Worm (Caenorhabditis elegans) whole organism, mixed stage, embryonic: Measurements from ENCODE around the gene Y54G2A.7.

Experiments used
- M03D4.4 ChIP-seq: sonication (generic microtip); optimal IDR thresholded peaks from 2 replicates; lab custom pipeline; 2017; ENCODE audit warnings: mild to moderate bottlenecking, missing genetic modification characterization, missing compliant biosample characterization
- blmp-1 ChIP-seq: fragments of 150-350 bp; optimal IDR thresholded peaks from 2 replicates; lab custom pipeline; 2014; ENCODE audit warnings: missing biosample characterization, missing genetic modification characterization
- ceh-39 ChIP-seq: fragments of 150-350 bp; optimal IDR thresholded peaks from 2 replicates; lab custom pipeline; 2014; ENCODE audit warnings: missing biosample characterization, missing genetic modification characterization
- ceh-43 ChIP-seq: fragments of 200-800 bp; sonication (Bioruptor generic); optimal IDR thresholded peaks from 2 replicates; lab custom pipeline; 2018; ENCODE audit warnings: mild to moderate bottlenecking, missing genetic modification characterization, moderate library complexity, missing compliant biosample characterization
- ceh-83 ChIP-seq: fragments of 200-800 bp; sonication (Bioruptor generic); optimal IDR thresholded peaks from 2 replicates; lab custom pipeline; 2018; ENCODE audit warnings: mild to moderate bottlenecking, missing genetic modification characterization, missing compliant biosample characterization
- ces-1 ChIP-seq: fragments of 150-350 bp; optimal IDR thresholded peaks from 2 replicates; lab custom pipeline; 2014; ENCODE audit warnings: missing biosample characterization, missing genetic modification reagents, missing genetic modification characterization
- cnd-1 ChIP-seq: fragments of 200-800 bp; sonication (Bioruptor generic); optimal IDR thresholded peaks from 2 replicates; lab custom pipeline; 2018; ENCODE audit warnings: mild to moderate bottlenecking, missing genetic modification characterization, missing compliant biosample characterization
- elt-3 ChIP-seq: fragments of 150-350 bp; optimal IDR thresholded peaks from 2 replicates; lab custom pipeline; 2014; ENCODE audit warnings: missing biosample characterization, missing genetic modification characterization
- flh-1 ChIP-seq: fragments of 200-800 bp; sonication (Bioruptor generic); optimal IDR thresholded peaks from 2 replicates; lab custom pipeline; 2018; ENCODE audit warnings: mild to moderate bottlenecking, missing genetic modification characterization, moderate library complexity, missing compliant biosample characterization
- ham-2 ChIP-seq: fragments of 200-800 bp; sonication (Bioruptor generic); optimal IDR thresholded peaks from 2 replicates; lab custom pipeline; 2018; ENCODE audit warnings: mild to moderate bottlenecking, missing genetic modification characterization, missing compliant biosample characterization
- lin-13 ChIP-seq: fragments of 150-350 bp; optimal IDR thresholded peaks from 2 replicates; lab custom pipeline; 2014; ENCODE audit warnings: missing biosample characterization, missing genetic modification characterization
- lsy-2 ChIP-seq: fragments of 150-350 bp; optimal IDR thresholded peaks from 2 replicates; lab custom pipeline; 2014; ENCODE audit warnings: missing biosample characterization, missing genetic modification characterization
- mab-5 ChIP-seq: fragments of 150-350 bp; optimal IDR thresholded peaks from 2 replicates; lab custom pipeline; 2014; ENCODE audit warnings: missing biosample characterization, missing genetic modification characterization
- mep-1 ChIP-seq: fragments of 150-350 bp; optimal IDR thresholded peaks from 2 replicates; lab custom pipeline; 2017; ENCODE audit warnings: missing biosample characterization, missing genetic modification reagents, missing genetic modification characterization, inconsistent platforms
- mls-2 ChIP-seq: sonication (generic microtip); optimal IDR thresholded peaks from 2 replicates; lab custom pipeline; 2016; ENCODE audit warnings: mild to moderate bottlenecking, missing genetic modification characterization, moderate library complexity, missing compliant biosample characterization
- nhr-28 ChIP-seq: fragments of 150-350 bp; optimal IDR thresholded peaks from 2 replicates; lab custom pipeline; 2014; ENCODE audit warnings: missing biosample characterization, missing genetic modification characterization
- nhr-76 ChIP-seq: sonication (generic microtip); optimal IDR thresholded peaks from 2 replicates; lab custom pipeline; 2017; ENCODE audit warnings: missing biosample characterization, missing genetic modification characterization
- pha-4 ChIP-seq: fragments of 150-350 bp; optimal IDR thresholded peaks from 2 replicates; lab custom pipeline; 2018; ENCODE audit warnings: missing biosample characterization, missing genetic modification reagents, missing genetic modification characterization
- sem-2 ChIP-seq: fragments of 200-800 bp; sonication (Bioruptor generic); optimal IDR thresholded peaks from 2 replicates; lab custom pipeline; 2018; ENCODE audit warnings: mild to moderate bottlenecking, missing genetic modification characterization, missing compliant biosample characterization
- snpc-4 ChIP-seq: fragments of 150-350 bp; optimal IDR thresholded peaks from 2 replicates; lab custom pipeline; 2014; ENCODE audit warnings: missing biosample characterization, missing genetic modification characterization
- sptf-1 ChIP-seq: sonication (generic microtip); optimal IDR thresholded peaks from 2 replicates; lab custom pipeline; 2017; ENCODE audit warnings: mild to moderate bottlenecking, missing genetic modification characterization, moderate library complexity, missing compliant biosample characterization
- tbx-8 ChIP-seq: fragments of 200-800 bp; sonication (Bioruptor generic); optimal IDR thresholded peaks from 2 replicates; lab custom pipeline; 2018; ENCODE audit warnings: mild to moderate bottlenecking, missing genetic modification characterization, moderate library complexity, missing compliant biosample characterization
- unc-120 ChIP-seq: sonication (generic microtip); optimal IDR thresholded peaks from 2 replicates; lab custom pipeline; 2017; ENCODE audit warnings: missing genetic modification characterization, missing compliant biosample characterization; ENCODE audit not compliant: poor library complexity, severe bottlenecking
- unc-39 ChIP-seq: fragments of 150-350 bp; optimal IDR thresholded peaks from 2 replicates; lab custom pipeline; 2014; ENCODE audit warnings: missing biosample characterization, missing genetic modification characterization
- unc-62 ChIP-seq: fragments of 150-350 bp; optimal IDR thresholded peaks from 2 replicates; lab custom pipeline; 2014; ENCODE audit warnings: missing biosample characterization, missing genetic modification reagents, missing genetic modification characterization
- zip-8 ChIP-seq: fragments of 150-350 bp; optimal IDR thresholded peaks from 2 replicates; lab custom pipeline; 2014; ENCODE audit warnings: missing biosample characterization, missing genetic modification characterization
- ztf-11 ChIP-seq: fragments of 150-350 bp; optimal IDR thresholded peaks from 2 replicates; lab custom pipeline; 2014; ENCODE audit warnings: missing biosample characterization, missing genetic modification characterization

The Y54G2A.7 gene

DNA sequence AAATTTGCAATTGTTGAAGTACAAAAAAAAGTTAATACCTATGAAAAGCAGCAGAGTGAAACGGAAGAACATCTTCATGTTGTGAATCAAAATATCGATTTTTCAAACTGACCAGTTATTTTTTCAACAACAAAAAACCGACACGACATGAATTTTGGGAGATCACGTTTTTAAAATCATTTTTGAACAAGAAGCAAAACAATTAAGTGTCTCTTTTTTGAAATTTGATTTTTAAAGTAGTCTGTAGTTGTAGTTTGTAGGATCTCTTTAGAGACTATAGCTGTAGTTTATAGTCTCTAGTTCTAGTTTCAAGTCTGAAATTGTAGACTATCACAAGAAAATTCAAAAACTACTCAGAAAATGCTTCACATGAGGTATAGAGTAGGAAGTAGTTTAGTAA, 5.5 kb downstream of the Y54G2A.7 start, which contains the start of gene Y54G2A.15:
Y54G2A.15 (minus strand) TSS at position 101 of the 400 bp plus-strand sequence.
- TF ChIP-seq cnd-1 (tag; lab: Kevin White, UChicago) (no peak), blmp-1 (tag; lab: Kevin White, UChicago) (no peak), unc-39 (tag; lab: Kevin White, UChicago) (no peak), pha-4 (tag; lab: Kevin White, UChicago) (no peak), nhr-28 (tag; lab: Kevin White, UChicago) (no peak), ham-2 (GFP tag; lab: Kevin White, UChicago) (no peak), zip-8 (no peak), nhr-76 (tag; lab: Kevin White, UChicago) (no peak)

DNA sequence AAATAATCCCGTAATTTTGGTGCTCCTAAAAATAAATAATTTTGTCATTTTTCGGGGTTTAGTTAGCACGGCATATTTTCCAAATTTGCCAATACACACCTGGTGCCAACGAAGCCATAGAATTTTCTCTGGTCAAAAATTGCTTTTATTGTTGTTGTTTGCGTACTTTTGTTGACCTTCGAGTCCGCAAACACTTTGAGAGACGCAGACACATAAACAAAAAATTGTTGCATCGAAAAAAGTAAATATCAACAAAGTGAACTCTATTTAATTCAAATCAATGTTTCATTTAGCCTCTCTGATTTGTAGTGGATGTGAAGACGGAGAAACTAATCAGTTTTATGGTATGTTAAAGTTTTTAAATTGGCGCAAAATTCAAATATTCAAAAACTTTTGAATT, 7.9 kb downstream of the Y54G2A.7 start, which contains the start of gene Y54G2A.40:
Y54G2A.40 (plus strand) TSS at position 213 of the 400 bp plus-strand sequence.
- TF ChIP-seq flh-1 (GFP tag; lab: Kevin White, UChicago) (no peak), M03D4.4 (no peak), unc-62 (GFP tag; lab: Kevin White, UChicago) (no peak), ces-1 (GFP tag; lab: Kevin White, UChicago) (no peak), ham-2 (GFP tag; lab: Kevin White, UChicago) (no peak), pha-4 (tag; lab: Kevin White, UChicago) (peak; percentile 33)
- TF ChIP-seq, all 35 proteins: peak for 1

DNA sequence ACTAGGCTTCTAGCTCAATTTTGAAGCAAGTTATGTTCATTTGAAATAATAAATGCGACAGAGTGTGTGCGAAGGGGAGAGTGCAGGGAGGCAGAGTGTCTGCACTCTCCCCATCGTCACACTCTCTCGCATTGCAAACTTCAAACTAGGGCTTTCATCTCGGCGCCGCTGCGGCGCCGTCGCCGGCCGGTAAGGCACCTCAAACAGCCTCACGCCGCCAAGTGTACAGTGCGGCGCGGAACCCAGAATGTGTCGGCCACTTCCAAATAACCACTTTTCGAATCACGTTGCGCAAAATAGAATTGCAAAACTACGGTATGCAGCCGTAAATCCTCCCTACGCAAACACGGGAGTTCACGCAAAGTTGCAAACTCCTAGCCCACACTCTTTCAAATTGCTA, 10.9 kb downstream of the Y54G2A.7 start:
- TF ChIP-seq M03D4.4 (no peak), cnd-1 (tag; lab: Kevin White, UChicago) (no peak), unc-39 (tag; lab: Kevin White, UChicago) (no peak), ceh-39 (tag; lab: Kevin White, UChicago) (no peak), elt-3 (tag; lab: Kevin White, UChicago) (no peak), ceh-43 (GFP tag; lab: Kevin White, UChicago) (no peak), mab-5 (tag; lab: Kevin White, UChicago) (no peak), ceh-83 (GFP tag; lab: Kevin White, UChicago) (no peak), ces-1 (GFP tag; lab: Kevin White, UChicago) (no peak), lin-13 (tag; lab: Kevin White, UChicago) (no peak), snpc-4 (tag; lab: Kevin White, UChicago) (no peak)

DNA sequence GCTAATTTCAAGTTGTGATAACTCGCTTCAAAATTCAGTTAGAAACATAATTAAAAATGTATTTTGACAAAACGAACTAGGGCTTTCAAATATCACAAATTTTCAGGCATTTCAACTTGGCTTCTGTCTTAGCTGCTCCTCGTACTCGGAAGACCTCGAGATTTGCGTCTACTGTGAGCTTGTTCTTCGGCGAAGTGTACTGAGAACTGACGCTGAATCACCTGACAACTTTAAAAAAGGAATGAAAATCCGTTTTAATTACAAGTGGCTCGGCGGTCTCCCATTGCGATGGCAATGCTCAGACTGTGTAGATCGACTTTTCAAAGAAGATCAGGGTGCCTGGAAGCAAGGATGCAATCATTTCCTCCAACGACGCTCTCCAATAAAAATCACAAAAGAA, 12.2 kb downstream of the Y54G2A.7 start, which contains the start of gene clec-85:
clec-85 (plus strand) TSS at position 301 of the 400 bp plus-strand sequence.
- no peak for TF ChIP-seq ceh-43 (GFP tag; lab: Kevin White, UChicago)
- TF ChIP-seq mab-5 (tag; lab: Kevin White, UChicago): no peak
- no peak for TF ChIP-seq ceh-83 (GFP tag; lab: Kevin White, UChicago)
- TF ChIP-seq M03D4.4: no peak
- TF ChIP-seq tbx-8 (GFP tag; lab: Kevin White, UChicago): no peak

DNA sequence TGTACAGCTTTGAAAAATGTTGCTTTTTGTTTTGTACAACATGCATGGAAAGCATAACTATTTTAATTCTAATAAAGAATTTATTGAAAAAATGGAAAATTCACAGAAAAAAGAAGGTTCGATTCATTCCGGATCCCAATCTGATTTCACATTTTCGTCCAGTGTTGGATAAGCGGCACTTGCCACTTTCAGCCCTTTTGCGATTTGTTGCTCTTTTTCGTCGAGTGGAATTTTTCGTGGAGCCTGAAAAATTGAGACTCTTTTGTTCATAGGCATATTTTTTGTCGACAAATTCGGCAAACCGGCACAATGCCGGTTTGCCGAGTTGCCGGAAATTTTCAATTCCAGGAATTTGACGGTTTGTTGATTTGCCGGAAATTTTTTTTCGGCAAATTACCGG, 13.2 kb downstream of the Y54G2A.7 start:
- TF ChIP-seq ceh-39 (tag; lab: Kevin White, UChicago): no peak
- TF ChIP-seq M03D4.4: no peak
- TF ChIP-seq unc-120 (tag; lab: Kevin White, UChicago): no peak
- TF ChIP-seq ceh-43 (GFP tag; lab: Kevin White, UChicago): no peak
- TF ChIP-seq sptf-1 (tag; lab: Kevin White, UChicago): no peak
- TF ChIP-seq lin-13 (tag; lab: Kevin White, UChicago): no peak
- no peak for TF ChIP-seq pha-4 (tag; lab: Kevin White, UChicago)
- no peak for TF ChIP-seq unc-62 (GFP tag; lab: Kevin White, UChicago)

DNA sequence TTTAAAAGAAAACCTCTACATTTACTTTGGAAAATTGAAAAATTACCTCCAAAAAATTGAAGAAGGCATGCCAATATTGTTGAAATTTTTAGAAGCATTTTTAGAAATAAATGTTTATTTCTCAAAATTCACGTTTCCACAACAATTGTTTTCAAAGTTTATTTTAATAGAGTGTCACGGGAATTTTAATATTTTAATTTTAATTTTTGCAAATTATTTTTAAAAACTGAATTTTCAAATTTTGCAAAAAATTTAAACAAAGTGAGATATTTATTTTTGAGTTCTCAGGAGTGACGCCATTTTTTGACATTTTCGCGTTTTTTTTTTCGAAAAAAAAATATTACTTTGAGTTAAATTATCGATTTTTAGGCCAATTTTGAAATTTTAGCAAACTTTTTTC, 14.8 kb downstream of the Y54G2A.7 start, which contains the start of gene Y54G2A.49:
Y54G2A.49 (minus strand) TSS at position 101 of the 400 bp plus-strand sequence.
- TF ChIP-seq sem-2: no peak
- TF ChIP-seq ces-1 (GFP tag; lab: Kevin White, UChicago): no peak
- TF ChIP-seq unc-39 (tag; lab: Kevin White, UChicago): no peak
- no peak for TF ChIP-seq ztf-11 (tag; lab: Kevin White, UChicago)
- TF ChIP-seq, all 35 proteins: peak for 0

ce11 chrIV:2854161-2854560, 15.8 kb downstream of the Y54G2A.7 start:
- no peak for TF ChIP-seq elt-3 (tag; lab: Kevin White, UChicago)
- TF ChIP-seq ces-1 (GFP tag; lab: Kevin White, UChicago): no peak
- TF ChIP-seq blmp-1 (tag; lab: Kevin White, UChicago): no peak
- TF ChIP-seq cnd-1 (tag; lab: Kevin White, UChicago): no peak
- TF ChIP-seq nhr-76 (tag; lab: Kevin White, UChicago): no peak
- no peak for TF ChIP-seq snpc-4 (tag; lab: Kevin White, UChicago)
- TF ChIP-seq unc-120 (tag; lab: Kevin White, UChicago): no peak
- no peak for TF ChIP-seq nhr-28 (tag; lab: Kevin White, UChicago)
- no peak for TF ChIP-seq mep-1
- no peak for TF ChIP-seq lsy-2
- no peak for TF ChIP-seq mls-2 (tag; lab: Kevin White, UChicago)
- no peak for TF ChIP-seq tbx-8 (GFP tag; lab: Kevin White, UChicago)
